Worm (Caenorhabditis elegans) whole organism, young adult: Measurements from ENCODE around the gene F47G9.4.

ENCODE experiments used
- B0019.2 ChIP-seq: fragments of 200-800 bp; sonication (Bioruptor generic); conservative IDR thresholded peaks from 2 replicates; pipeline ENCODE4 v1.3.6; 2022; ENCODE audit warnings: missing genetic modification reagents, missing genetic modification characterization, missing compliant biosample characterization
- F10E7.11 ChIP-seq: sonication (generic microtip); optimal IDR thresholded peaks from 2 replicates; lab custom pipeline; 2017; ENCODE audit warnings: mild to moderate bottlenecking, missing genetic modification characterization, moderate library complexity, missing compliant biosample characterization
- F33H1.4 ChIP-seq: fragments of 200-800 bp; sonication (Bioruptor generic); IDR thresholded peaks from 2 replicates; pipeline ENCODE4 v1.3.6; 2022; ENCODE audit warnings: missing genetic modification reagents, missing genetic modification characterization, missing compliant biosample characterization
- F39B2.1 ChIP-seq: fragments of 200-800 bp; sonication (Bioruptor generic); IDR thresholded peaks from 2 replicates; pipeline ENCODE4 v1.3.6; 2022; ENCODE audit warnings: missing genetic modification reagents, missing genetic modification characterization, missing compliant biosample characterization
- F52B5.7 ChIP-seq: sonication (generic microtip); optimal IDR thresholded peaks from 2 replicates; lab custom pipeline; 2016; ENCODE audit warnings: mild to moderate bottlenecking, missing genetic modification characterization, missing compliant biosample characterization
- F57C9.4 ChIP-seq: sonication (generic microtip); optimal IDR thresholded peaks from 2 replicates; lab custom pipeline; 2017; ENCODE audit warnings: mild to moderate bottlenecking, missing genetic modification characterization, missing compliant biosample characterization
- T07F8.4 ChIP-seq: sonication (generic microtip); optimal IDR thresholded peaks from 2 replicates; lab custom pipeline; 2016; ENCODE audit warnings: mild to moderate bottlenecking, missing genetic modification characterization, moderate library complexity, missing compliant biosample characterization
- T26A5.8 ChIP-seq: sonication (generic microtip); optimal IDR thresholded peaks from 2 replicates; lab custom pipeline; 2016; ENCODE audit warnings: missing genetic modification characterization, missing compliant biosample characterization
- Y56A3A.18 ChIP-seq: fragments of 200-800 bp; sonication (Bioruptor generic); IDR thresholded peaks from 2 replicates; pipeline ENCODE4 v1.3.6; 2022; ENCODE audit warnings: missing genetic modification reagents, missing genetic modification characterization, missing compliant biosample characterization
- akir-1 ChIP-seq: fragments of 200-800 bp; sonication (Bioruptor generic); optimal IDR thresholded peaks from 2 replicates; lab custom pipeline; 2018; ENCODE audit warnings: mild to moderate bottlenecking, missing genetic modification characterization, moderate library complexity, missing compliant biosample characterization
- attf-3 ChIP-seq: fragments of 200-800 bp; sonication (Bioruptor generic); conservative IDR thresholded peaks from 2 replicates; pipeline ENCODE4 v1.3.6; 2022; ENCODE audit warnings: missing genetic modification reagents, missing genetic modification characterization, missing compliant biosample characterization
- attf-5 ChIP-seq: fragments of 200-800 bp; sonication (Bioruptor generic); optimal IDR thresholded peaks from 2 replicates; lab custom pipeline; 2018; ENCODE audit warnings: mild to moderate bottlenecking, missing genetic modification characterization, missing compliant biosample characterization
- attf-6 ChIP-seq: fragments of 200-800 bp; sonication (Bioruptor generic); IDR thresholded peaks from 2 replicates; pipeline ENCODE4 v1.3.6; 2022; ENCODE audit warnings: missing genetic modification reagents, missing genetic modification characterization, missing compliant biosample characterization
- ccch-3 ChIP-seq: fragments of 200-800 bp; sonication (Bioruptor generic); optimal IDR thresholded peaks from 2 replicates; lab custom pipeline; 2018; ENCODE audit warnings: mild to moderate bottlenecking, missing genetic modification characterization, missing compliant biosample characterization
- ceh-91 ChIP-seq: fragments of 200-800 bp; sonication (Bioruptor generic); IDR thresholded peaks from 2 replicates; pipeline ENCODE4 v1.3.6; 2022; ENCODE audit warnings: missing genetic modification reagents, missing genetic modification characterization, missing compliant biosample characterization
- die-1 ChIP-seq: sonication (generic microtip); optimal IDR thresholded peaks from 2 replicates; lab custom pipeline; 2016; ENCODE audit warnings: missing genotype, mild to moderate bottlenecking, missing genetic modification characterization, missing compliant biosample characterization
- dox-1 ChIP-seq: fragments of 200-800 bp; sonication (Bioruptor generic); IDR thresholded peaks from 2 replicates; pipeline ENCODE4 v1.3.6; 2022; ENCODE audit warnings: missing genetic modification reagents, missing genetic modification characterization, missing compliant biosample characterization
- hlh-26 ChIP-seq: fragments of 200-800 bp; sonication (Bioruptor generic); conservative IDR thresholded peaks from 2 replicates; pipeline ENCODE4 v1.3.6; 2022; ENCODE audit warnings: missing genetic modification reagents, missing genetic modification characterization, missing compliant biosample characterization
- hmg-1.2 ChIP-seq: fragments of 200-800 bp; sonication (Bioruptor generic); IDR thresholded peaks from 2 replicates; pipeline ENCODE4 v1.3.6; 2022; ENCODE audit warnings: missing genetic modification reagents, missing genetic modification characterization, missing compliant biosample characterization
- hsf-1 ChIP-seq: fragments of 200-800 bp; sonication (Bioruptor generic); IDR thresholded peaks from 2 replicates; pipeline ENCODE4 v1.3.6; 2022; ENCODE audit warnings: missing genetic modification reagents, missing genetic modification characterization, missing compliant biosample characterization
- lag-1 ChIP-seq: fragments of 200-800 bp; sonication (Bioruptor generic); IDR thresholded peaks from 2 replicates; pipeline ENCODE4 v1.3.6; 2022; ENCODE audit warnings: missing genetic modification reagents, missing genetic modification characterization, missing compliant biosample characterization
- let-607 ChIP-seq, 2 experiments: fragments of 200-800 bp in 1 of 2; sonication (Bioruptor generic) in 1 of 2; sonication (generic microtip) in 1 of 2; optimal IDR thresholded peaks; 2 replicates each; lab custom pipeline; 2016 to 2018; ENCODE audit warnings: mild to moderate bottlenecking in 2 of 2, missing compliant biosample characterization in 2 of 2, missing genetic modification characterization in 2 of 2, moderate library complexity in 2 of 2, missing genotype in 1 of 2
- lin-54 ChIP-seq: fragments of 200-800 bp; sonication (Bioruptor generic); optimal IDR thresholded peaks from 2 replicates; lab custom pipeline; 2018; ENCODE audit warnings: mild to moderate bottlenecking, missing genetic modification characterization, missing compliant biosample characterization
- lir-1 ChIP-seq: fragments of 200-800 bp; sonication (Bioruptor generic); conservative IDR thresholded peaks from 2 replicates; pipeline ENCODE4 v1.3.6; 2022; ENCODE audit warnings: missing genetic modification reagents, missing genetic modification characterization, missing compliant biosample characterization
- madf-8 ChIP-seq: fragments of 200-800 bp; sonication (Bioruptor generic); conservative IDR thresholded peaks from 2 replicates; pipeline ENCODE4 v1.3.6; 2022; ENCODE audit warnings: missing genetic modification reagents, missing genetic modification characterization, missing compliant biosample characterization
- mes-4 ChIP-seq: sonication (generic microtip); optimal IDR thresholded peaks from 2 replicates; lab custom pipeline; 2016; ENCODE audit warnings: missing genotype, missing genetic modification characterization, missing compliant biosample characterization
- mxl-1 ChIP-seq: sonication (generic microtip); optimal IDR thresholded peaks from 2 replicates; lab custom pipeline; 2016; ENCODE audit warnings: missing genetic modification characterization, missing compliant biosample characterization
- nfya-1 ChIP-seq: sonication (generic microtip); optimal IDR thresholded peaks from 2 replicates; lab custom pipeline; 2017; ENCODE audit warnings: antibody characterized with exemption, missing compliant biosample characterization, missing genetic modification characterization, borderline replicate concordance; ENCODE audit not compliant: insufficient read depth
- nhr-179 ChIP-seq: sonication (generic microtip); optimal IDR thresholded peaks from 2 replicates; lab custom pipeline; 2016; ENCODE audit warnings: mild to moderate bottlenecking, missing genetic modification characterization, missing compliant biosample characterization
- nhr-27 ChIP-seq: fragments of 200-800 bp; sonication (Bioruptor generic); optimal IDR thresholded peaks from 2 replicates; lab custom pipeline; 2018; ENCODE audit warnings: mild to moderate bottlenecking, missing genetic modification characterization, moderate library complexity, missing compliant biosample characterization
- repo-1 ChIP-seq: sonication (generic microtip); optimal IDR thresholded peaks from 2 replicates; lab custom pipeline; 2017; ENCODE audit warnings: mild to moderate bottlenecking, missing genetic modification characterization, missing compliant biosample characterization
- rpc-1 ChIP-seq, 2 experiments: fragments of 150-350 bp in 1 of 2; sonication (generic microtip) in 1 of 2; optimal IDR thresholded peaks; 2 replicates each; lab custom pipeline; 2014 to 2018; ENCODE audit warnings: missing biosample characterization in 1 of 2, missing genetic modification characterization in 1 of 2, missing genetic modification reagents in 1 of 2, missing genotype in 1 of 2
- sdz-38 ChIP-seq: sonication (generic microtip); optimal IDR thresholded peaks from 2 replicates; lab custom pipeline; 2016; ENCODE audit warnings: missing genotype, missing genetic modification characterization, missing compliant biosample characterization
- snpc-1.1 ChIP-seq: sonication (generic microtip); optimal IDR thresholded peaks from 2 replicates; lab custom pipeline; 2017; ENCODE audit warnings: missing genetic modification characterization, mild to moderate bottlenecking, missing compliant biosample characterization, antibody characterized with exemption, moderate library complexity, missing genotype, missing genetic modification reagents; ENCODE audit not compliant: insufficient read depth
- somi-1 ChIP-seq: fragments of 200-800 bp; sonication (Bioruptor generic); optimal IDR thresholded peaks from 2 replicates; lab custom pipeline; 2018; ENCODE audit warnings: mild to moderate bottlenecking, missing genetic modification characterization, missing compliant biosample characterization
- sptf-2 ChIP-seq: fragments of 200-800 bp; sonication (Bioruptor generic); optimal IDR thresholded peaks from 2 replicates; lab custom pipeline; 2018; ENCODE audit warnings: mild to moderate bottlenecking, missing genetic modification characterization, missing compliant biosample characterization
- tlf-1 ChIP-seq: fragments of 200-800 bp; sonication (Bioruptor generic); optimal IDR thresholded peaks from 2 replicates; lab custom pipeline; 2018; ENCODE audit warnings: mild to moderate bottlenecking, missing genetic modification characterization, missing compliant biosample characterization

The F47G9.4 gene

ce11 chrV:11304879-11305278 is 16.7 kb downstream of the F47G9.4 start, which contains the start of gene srh-45 (continued):
- no peak for TF ChIP-seq lir-1 (GFP tag; lab: Robert Waterston, UW)
- no peak for TF ChIP-seq repo-1 (tag; lab: Kevin White, UChicago)

- TF ChIP-seq lag-1 (no peak), attf-6 (GFP tag; lab: Robert Waterston, UW) (no peak), hlh-26 (GFP tag; lab: Robert Waterston, UW) (no peak), snpc-1.1 (no peak), die-1 (tag; lab: Kevin White, UChicago) (no peak), hsf-1 (no peak), madf-8 (GFP tag; lab: Robert Waterston, UW) (no peak), nfya-1 (tag; lab: Kevin White, UChicago) (no peak), somi-1 (GFP tag; lab: Kevin White, UChicago) (no peak), nhr-27 (tag; lab: Kevin White, UChicago) (no peak), rpc-1 (optimal IDR thresholded peaks at IDR 0.05; lab: Kevin White, UChicago) (no peak), rpc-1 (tag; optimal IDR thresholded peaks at IDR 0.05; lab: Kevin White, UChicago) (no peak), Y56A3A.18 (no peak), lin-54 (GFP tag; lab: Kevin White, UChicago) (no peak)
Observed at ce11 chrV:11304200-11304599, 17.4 kb downstream of the F47G9.4 start.

ce11 chrV:11302698-11303097 is 18.9 kb downstream of the F47G9.4 start, which contains the start of gene srh-46:
Gene srh-46 (minus strand): TSS chrV:11302886.
- TF ChIP-seq tlf-1 (GFP tag; lab: Kevin White, UChicago) (no peak), T07F8.4 (tag; lab: Kevin White, UChicago) (no peak), sdz-38 (tag; lab: Kevin White, UChicago) (no peak)

ce11 chrV:11300539-11300938 is 21.1 kb downstream of the F47G9.4 start, which contains the start of gene srh-47:
Gene srh-47 (minus strand): TSS chrV:11300639.
- TF ChIP-seq nhr-27 (tag; lab: Kevin White, UChicago) (no peak), attf-3 (GFP tag; lab: Robert Waterston, UW) (no peak), let-607 (tag; optimal IDR thresholded peaks at IDR 0.05; lab: Kevin White, UChicago) (no peak), T26A5.8 (no peak), sptf-2 (GFP tag; lab: Kevin White, UChicago) (no peak), F39B2.1 (GFP tag; lab: Robert Waterston, UW) (no peak), akir-1 (GFP tag; lab: Kevin White, UChicago) (no peak), B0019.2 (GFP tag; lab: Robert Waterston, UW) (no peak), hmg-1.2 (GFP tag; lab: Robert Waterston, UW) (no peak), madf-8 (GFP tag; lab: Robert Waterston, UW) (no peak), mxl-1 (tag; lab: Kevin White, UChicago) (no peak), hlh-26 (GFP tag; lab: Robert Waterston, UW) (no peak), ceh-91 (GFP tag; lab: Robert Waterston, UW) (no peak), nhr-179 (tag; lab: Kevin White, UChicago) (no peak), F57C9.4 (tag; lab: Kevin White, UChicago) (no peak), lin-54 (GFP tag; lab: Kevin White, UChicago) (no peak)

ce11 chrV:11299406-11299805 is 22.2 kb downstream of the F47G9.4 start:
- TF ChIP-seq dox-1 (no peak), attf-5 (GFP tag; lab: Kevin White, UChicago) (no peak), mes-4 (tag; lab: Kevin White, UChicago) (no peak), let-607 (tag; optimal IDR thresholded peaks at IDR 0.05; lab: Kevin White, UChicago) (no peak), F39B2.1 (GFP tag; lab: Robert Waterston, UW) (no peak), nhr-179 (tag; lab: Kevin White, UChicago) (no peak), lin-54 (GFP tag; lab: Kevin White, UChicago) (no peak), F52B5.7 (tag; lab: Kevin White, UChicago) (no peak), repo-1 (tag; lab: Kevin White, UChicago) (no peak), F10E7.11 (no peak), lir-1 (GFP tag; lab: Robert Waterston, UW) (no peak), nfya-1 (tag; lab: Kevin White, UChicago) (no peak), ccch-3 (GFP tag; lab: Kevin White, UChicago) (no peak), F33H1.4 (GFP tag; lab: Robert Waterston, UW) (no peak)
